Fruit fly (Drosophila melanogaster) whole organism, embryonic: ENCODE data around the gene htt.

Experiments used
- Atf-2 ChIP-seq: fragments of 200-800 bp; sonication (Bioruptor generic); optimal IDR thresholded peaks from 2 replicates; lab custom pipeline; 2016; ENCODE audit warnings: missing biosample characterization, missing genetic modification characterization
- CG10366 ChIP-seq: fragments of 200-800 bp; sonication (Bioruptor generic); IDR thresholded peaks from 2 replicates; pipeline ENCODE4 v1.3.6; 2022; ENCODE audit warnings: missing biosample characterization, missing genetic modification characterization
- CG10543 ChIP-seq: fragments of 200-800 bp; sonication (Bioruptor generic); optimal IDR thresholded peaks from 3 replicates; lab custom pipeline; 2017; ENCODE audit warnings: missing biosample characterization, mild to moderate bottlenecking, missing genetic modification characterization, moderate library complexity
- CG10565 ChIP-seq: fragments of 200-800 bp; sonication (Bioruptor generic); optimal IDR thresholded peaks from 3 replicates; lab custom pipeline; 2016; ENCODE audit warnings: missing biosample characterization, mild to moderate bottlenecking, missing genetic modification characterization
- CG10654 ChIP-seq: fragments of 200-800 bp; sonication (Bioruptor generic); optimal IDR thresholded peaks from 2 replicates; lab custom pipeline; 2016; ENCODE audit warnings: missing biosample characterization, missing genetic modification characterization
- CG11695 ChIP-seq: fragments of 200-800 bp; sonication (Bioruptor generic); IDR thresholded peaks from 3 replicates; pipeline ENCODE4 v1.3.6; 2022; ENCODE audit warnings: missing biosample characterization, missing genetic modification characterization
- CG12659 ChIP-seq: fragments of 200-800 bp; sonication (Bioruptor generic); optimal IDR thresholded peaks from 3 replicates; lab custom pipeline; 2017; ENCODE audit warnings: mild to moderate bottlenecking, missing biosample characterization, missing genetic modification reagents, missing genetic modification characterization
- CG13296 ChIP-seq: fragments of 200-800 bp; sonication (Bioruptor generic); optimal IDR thresholded peaks from 3 replicates; lab custom pipeline; 2018; ENCODE audit warnings: missing biosample characterization, mild to moderate bottlenecking, missing genetic modification characterization
- CG13624 ChIP-seq: fragments of 200-800 bp; sonication (Bioruptor generic); optimal IDR thresholded peaks from 2 replicates; lab custom pipeline; 2016; ENCODE audit warnings: missing biosample characterization, missing genetic modification characterization
- CG13775 ChIP-seq: fragments of 200-800 bp; sonication (Bioruptor generic); optimal IDR thresholded peaks from 3 replicates; lab custom pipeline; 2017; ENCODE audit warnings: missing biosample characterization, mild to moderate bottlenecking, missing genetic modification characterization
- CG14860 ChIP-seq: fragments of 200-800 bp; sonication (Bioruptor generic); IDR thresholded peaks from 3 replicates; pipeline ENCODE4 v1.3.6; 2022; ENCODE audit warnings: missing biosample characterization, missing genetic modification characterization; ENCODE audit not compliant: partially characterized antibody
- CG16863 ChIP-seq: fragments of 200-800 bp; sonication (Bioruptor generic); optimal IDR thresholded peaks from 3 replicates; lab custom pipeline; 2016; ENCODE audit warnings: missing biosample characterization, missing genetic modification characterization
- CG17328 ChIP-seq: fragments of 200-800 bp; sonication (Bioruptor generic); IDR thresholded peaks from 2 replicates; pipeline ENCODE4 v1.3.6; 2022; ENCODE audit warnings: missing biosample characterization, missing genetic modification characterization
- CG17912 ChIP-seq: fragments of 200-800 bp; sonication (Bioruptor generic); optimal IDR thresholded peaks from 2 replicates; lab custom pipeline; 2018; ENCODE audit warnings: missing biosample characterization, mild to moderate bottlenecking, missing genetic modification characterization
- CG1832 ChIP-seq: fragments of 200-800 bp; sonication (Bioruptor generic); optimal IDR thresholded peaks from 2 replicates; lab custom pipeline; 2017; ENCODE audit warnings: missing biosample characterization, mild to moderate bottlenecking, missing genetic modification characterization, inconsistent platforms
- CG31441 ChIP-seq: fragments of 200-800 bp; sonication (Bioruptor generic); IDR thresholded peaks from 2 replicates; pipeline ENCODE4 v1.3.6; 2022; ENCODE audit warnings: missing biosample characterization, missing genetic modification characterization
- CG4617 ChIP-seq: fragments of 200-800 bp; sonication (Bioruptor generic); optimal IDR thresholded peaks from 3 replicates; lab custom pipeline; 2016; ENCODE audit warnings: missing biosample characterization, missing genetic modification characterization, borderline replicate concordance
- CG4854 ChIP-seq: fragments of 200-800 bp; sonication (Bioruptor generic); optimal IDR thresholded peaks from 2 replicates; lab custom pipeline; 2016; ENCODE audit warnings: missing biosample characterization, missing genetic modification characterization, inconsistent platforms
- CG5245 ChIP-seq: fragments of 200-800 bp; sonication (Bioruptor generic); optimal IDR thresholded peaks from 3 replicates; lab custom pipeline; 2016; ENCODE audit warnings: missing biosample characterization, missing genetic modification characterization
- CG6175 ChIP-seq: fragments of 200-800 bp; sonication (Bioruptor generic); IDR thresholded peaks from 3 replicates; pipeline ENCODE4 v1.3.6; 2022; ENCODE audit warnings: missing biosample characterization, missing genetic modification characterization
- CG6654 ChIP-seq: fragments of 200-800 bp; sonication (Bioruptor generic); optimal IDR thresholded peaks from 2 replicates; lab custom pipeline; 2017; ENCODE audit warnings: missing biosample characterization, mild to moderate bottlenecking, missing genetic modification characterization
- CG7271 ChIP-seq: fragments of 200-800 bp; sonication (Bioruptor generic); optimal IDR thresholded peaks from 2 replicates; lab custom pipeline; 2018; ENCODE audit warnings: missing biosample characterization, mild to moderate bottlenecking, missing genetic modification characterization, moderate library complexity
- CG7745 ChIP-seq: fragments of 200-800 bp; sonication (Bioruptor generic); optimal IDR thresholded peaks from 2 replicates; lab custom pipeline; 2018; ENCODE audit warnings: missing biosample characterization, mild to moderate bottlenecking, missing genetic modification characterization, moderate library complexity
- CG8281 ChIP-seq: fragments of 200-800 bp; sonication (Bioruptor generic); optimal IDR thresholded peaks from 2 replicates; lab custom pipeline; 2018; ENCODE audit warnings: missing biosample characterization, mild to moderate bottlenecking, missing genetic modification characterization, moderate library complexity
- CG9727 ChIP-seq: fragments of 200-800 bp; sonication (Bioruptor generic); optimal IDR thresholded peaks from 3 replicates; lab custom pipeline; 2017; ENCODE audit warnings: missing biosample characterization, mild to moderate bottlenecking, missing genetic modification characterization
- Dfd ChIP-seq, 2 experiments: fragments of >200 bp; optimal IDR thresholded peaks; 2 replicates each; lab custom pipeline; 2017; ENCODE audit warnings: missing biosample characterization in 2 of 2, missing genetic modification characterization in 2 of 2
- Drgx ChIP-seq: fragments of 200-800 bp; sonication (Bioruptor generic); IDR thresholded peaks from 2 replicates; pipeline ENCODE4 v1.3.6; 2022; ENCODE audit warnings: missing biosample characterization, missing genetic modification characterization
- HHEX ChIP-seq: fragments of 200-800 bp; sonication (Bioruptor generic); optimal IDR thresholded peaks from 3 replicates; lab custom pipeline; 2017; ENCODE audit warnings: missing biosample characterization, mild to moderate bottlenecking, missing genetic modification characterization, missing genetic modification reagents
- HLH3B ChIP-seq: fragments of 200-800 bp; sonication (Bioruptor generic); IDR thresholded peaks from 2 replicates; pipeline ENCODE4 v1.3.6; 2022; ENCODE audit warnings: missing biosample characterization, missing genetic modification characterization
- Hsf ChIP-seq: fragments of 200-800 bp; sonication (Bioruptor generic); optimal IDR thresholded peaks from 3 replicates; lab custom pipeline; 2016; ENCODE audit warnings: missing biosample characterization, missing genetic modification characterization
- Mes4 ChIP-seq: fragments of 200-800 bp; sonication (Bioruptor generic); optimal IDR thresholded peaks from 2 replicates; lab custom pipeline; 2016; ENCODE audit warnings: missing biosample characterization, missing genetic modification characterization
- Nf-YC ChIP-seq: fragments of 200-800 bp; optimal IDR thresholded peaks from 3 replicates; lab custom pipeline; 2019; ENCODE audit warnings: missing biosample characterization, mild to moderate bottlenecking, missing genetic modification characterization, moderate library complexity
- Taf1 ChIP-seq: fragments of 200-800 bp; sonication (Bioruptor generic); IDR thresholded peaks from 2 replicates; pipeline ENCODE4 v1.3.6; 2022; ENCODE audit warnings: missing biosample characterization, missing genetic modification characterization
- Tbp ChIP-seq: fragments of >200 bp; optimal IDR thresholded peaks from 2 replicates; lab custom pipeline; 2018; ENCODE audit warnings: missing biosample characterization, missing genetic modification characterization
- al ChIP-seq: fragments of 200-800 bp; sonication (Bioruptor generic); IDR thresholded peaks from 2 replicates; pipeline ENCODE4 v1.3.6; 2022; ENCODE audit warnings: missing biosample characterization, missing genetic modification characterization
- crol ChIP-seq: fragments of 200-800 bp; sonication (Bioruptor generic); IDR thresholded peaks from 2 replicates; pipeline ENCODE4 v1.3.6; 2022; ENCODE audit warnings: missing biosample characterization, missing genetic modification characterization
- fd96Cb ChIP-seq: fragments of 200-800 bp; sonication (Bioruptor generic); optimal IDR thresholded peaks from 2 replicates; lab custom pipeline; 2018; ENCODE audit warnings: missing biosample characterization, mild to moderate bottlenecking, missing genetic modification characterization, moderate library complexity
- gro ChIP-seq: fragments of 200-800 bp; sonication (Bioruptor generic); optimal IDR thresholded peaks from 2 replicates; lab custom pipeline; 2016; ENCODE audit warnings: missing biosample characterization, missing genetic modification characterization
- gsb ChIP-seq: fragments of 200-800 bp; sonication (Bioruptor generic); IDR thresholded peaks from 2 replicates; pipeline ENCODE4 v1.3.6; 2022; ENCODE audit warnings: missing biosample characterization, missing genetic modification characterization
- lola ChIP-seq, 3 experiments: fragments of >200 bp in 2 of 3; fragments of 200-800 bp in 1 of 3; sonication (Bioruptor generic) in 1 of 3; optimal IDR thresholded peaks; 2 replicates each; lab custom pipeline; 2017 to 2019; ENCODE audit warnings: missing biosample characterization in 3 of 3, missing genetic modification characterization in 3 of 3, mild to moderate bottlenecking in 1 of 3, moderate library complexity in 1 of 3
- mam ChIP-seq: fragments of 200-800 bp; sonication (Bioruptor generic); optimal IDR thresholded peaks from 3 replicates; lab custom pipeline; 2016; ENCODE audit warnings: missing biosample characterization, missing genetic modification characterization
- nerfin-2 ChIP-seq: fragments of 200-800 bp; sonication (Bioruptor generic); IDR thresholded peaks from 2 replicates; pipeline ENCODE4 v1.3.6; 2022; ENCODE audit warnings: missing biosample characterization, missing genetic modification characterization; ENCODE audit not compliant: partially characterized antibody
- oc ChIP-seq: fragments of 200-800 bp; sonication (Bioruptor generic); optimal IDR thresholded peaks from 2 replicates; lab custom pipeline; 2018; ENCODE audit warnings: missing biosample characterization, mild to moderate bottlenecking, missing genetic modification characterization, moderate library complexity
- psq ChIP-seq: fragments of 200-800 bp; sonication (Bioruptor generic); optimal IDR thresholded peaks from 2 replicates; lab custom pipeline; 2017; ENCODE audit warnings: missing biosample characterization, missing genetic modification characterization
- repo ChIP-seq: fragments of 200-800 bp; sonication (Bioruptor generic); optimal IDR thresholded peaks from 2 replicates; lab custom pipeline; 2016; ENCODE audit warnings: missing biosample characterization, missing genetic modification characterization
- schlank ChIP-seq: fragments of 200-800 bp; sonication (Bioruptor generic); optimal IDR thresholded peaks from 2 replicates; lab custom pipeline; 2018; ENCODE audit warnings: missing biosample characterization, mild to moderate bottlenecking, missing genetic modification characterization
- shn ChIP-seq: fragments of 200-800 bp; sonication (Bioruptor generic); optimal IDR thresholded peaks from 3 replicates; lab custom pipeline; 2016; ENCODE audit warnings: missing biosample characterization, missing genetic modification characterization
- stwl ChIP-seq: fragments of 200-800 bp; sonication (Bioruptor generic); optimal IDR thresholded peaks from 3 replicates; lab custom pipeline; 2018; ENCODE audit warnings: missing biosample characterization, mild to moderate bottlenecking, missing genetic modification characterization, moderate library complexity
- sug ChIP-seq: fragments of 200-800 bp; optimal IDR thresholded peaks from 2 replicates; lab custom pipeline; 2019; ENCODE audit warnings: missing biosample characterization, mild to moderate bottlenecking, missing genetic modification characterization, moderate library complexity
- usp ChIP-seq: fragments of >200 bp; optimal IDR thresholded peaks from 2 replicates; lab custom pipeline; 2017; ENCODE audit warnings: missing biosample characterization, missing genetic modification characterization
- vvl ChIP-seq: fragments of 200-800 bp; sonication (Bioruptor generic); IDR thresholded peaks from 2 replicates; pipeline ENCODE4 v1.3.6; 2022; ENCODE audit warnings: missing biosample characterization, missing genetic modification characterization

The htt gene

DNA sequence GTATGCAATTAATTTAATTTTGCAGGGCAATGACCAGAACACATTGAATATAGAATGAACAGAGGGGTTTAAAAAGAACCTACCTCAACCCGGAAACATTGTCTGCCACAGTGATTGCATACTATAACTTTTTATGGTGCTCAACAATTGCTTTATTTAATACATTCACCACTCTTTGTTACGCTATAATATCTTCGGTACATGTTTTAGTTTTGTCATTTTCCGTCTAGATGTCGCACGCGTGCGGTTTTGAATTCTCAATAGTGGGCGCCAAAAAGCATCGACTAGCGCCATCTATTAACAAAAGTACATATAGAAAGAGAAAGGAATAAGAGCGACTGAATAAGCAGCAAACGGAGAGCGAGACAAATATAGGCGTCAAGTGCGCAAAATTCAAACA is 23.9 kb upstream of the htt start (continued):
- TF ChIP-seq lola (GFP tag; optimal IDR thresholded peaks at IDR 0.05; lab: Kevin White, UChicago) = no peak
- peak; percentile 55; the same call in 1 of the 2 replicates for TF ChIP-seq gsb
- TF ChIP-seq shn = peak; percentile 84
- peak; percentile 87 for TF ChIP-seq CG13624
- TF ChIP-seq CG17328 (GFP tag; lab: Robert Waterston, UW) = peak; percentile 87
- peak; percentile 78 for TF ChIP-seq CG6175 (GFP tag; lab: Robert Waterston, UW)
- peak; percentile 89 for TF ChIP-seq CG1832 (GFP tag; lab: Kevin White, UChicago)
- TF ChIP-seq mam (GFP tag; lab: Kevin White, UChicago) = peak; percentile 89
- TF ChIP-seq Dfd (GFP tag; optimal IDR thresholded peaks at IDR 0.05; lab: Kevin White, UChicago) = no peak
- TF ChIP-seq Atf-2 (GFP tag; lab: Kevin White, UChicago) = peak; percentile 89
- peak; percentile 65 for TF ChIP-seq CG31441
- no peak for TF ChIP-seq crol
- TF ChIP-seq CG13296 = peak; percentile 23
- no peak for TF ChIP-seq CG4854 (GFP tag; lab: Kevin White, UChicago)
- peak; percentile 37 for TF ChIP-seq CG10543
- TF ChIP-seq CG8281 (tag; lab: Kevin White, UChicago) = peak; percentile 48
- peak; percentile 82 for TF ChIP-seq CG10654
- TF ChIP-seq CG7745 = no peak
- TF ChIP-seq CG7271 (tag; lab: Kevin White, UChicago) = peak; percentile 74
- TF ChIP-seq HHEX (GFP tag; lab: Kevin White, UChicago) = peak; percentile 82
- no peak for TF ChIP-seq CG14860 (GFP tag; lab: Robert Waterston, UW)
- TF ChIP-seq Taf1 (GFP tag; lab: Robert Waterston, UW) = 0 out of 2 replicates have a peak, but pooled peaks have one; percentile 6
- TF ChIP-seq Tbp (GFP tag; lab: Kevin White, UChicago) = no peak
- TF ChIP-seq gro (GFP tag; lab: Kevin White, UChicago) = no peak
- peak; percentile 72 for TF ChIP-seq CG6654 (GFP tag; lab: Kevin White, UChicago)
- TF ChIP-seq CG13775 (GFP tag; lab: Kevin White, UChicago) = peak; percentile 51
- peak; percentile 86 for TF ChIP-seq CG10366 (GFP tag; lab: Robert Waterston, UW)
- peak; percentile 37; the same call in 1 of the 2 replicates for TF ChIP-seq al (GFP tag; lab: Robert Waterston, UW)
- TF ChIP-seq fd96Cb (tag; lab: Kevin White, UChicago) = peak; percentile 78
- TF ChIP-seq CG12659 (GFP tag; lab: Kevin White, UChicago) = peak; percentile 73
- peak; percentile 40 for TF ChIP-seq oc
- peak; percentile 90 for TF ChIP-seq Mes4
- TF ChIP-seq repo (GFP tag; lab: Kevin White, UChicago) = peak; percentile 82
- peak; percentile 95 for TF ChIP-seq CG5245 (GFP tag; lab: Kevin White, UChicago)
- TF ChIP-seq CG16863 (GFP tag; lab: Kevin White, UChicago) = peak; percentile 85
- TF ChIP-seq nerfin-2 (GFP tag; lab: Robert Waterston, UW) = no peak
- TF ChIP-seq HLH3B (GFP tag; lab: Robert Waterston, UW) = peak; percentile 84
- TF ChIP-seq stwl (tag; lab: Kevin White, UChicago) = peak; percentile 83
- TF ChIP-seq usp (GFP tag; lab: Kevin White, UChicago) = no peak
- TF ChIP-seq Drgx (GFP tag; lab: Robert Waterston, UW) = peak; percentile 57
- peak; percentile 94 for TF ChIP-seq vvl (GFP tag; lab: Robert Waterston, UW)
- peak; percentile 96 for TF ChIP-seq CG17912 (GFP tag; lab: Kevin White, UChicago)
- peak; percentile 79 for TF ChIP-seq sug (tag; lab: Kevin White, UChicago)
- peak; percentile 52 for TF ChIP-seq schlank (tag; lab: Kevin White, UChicago)
- TF ChIP-seq Hsf = peak; percentile 93
- no peak for TF ChIP-seq Nf-YC (tag; lab: Kevin White, UChicago)
- TF ChIP-seq CG4617 (GFP tag; lab: Kevin White, UChicago) = peak; percentile 69
- peak; percentile 47; the same call in 2 of the 3 replicates for TF ChIP-seq CG11695 (GFP tag; lab: Robert Waterston, UW)
- peak; percentile 60 for TF ChIP-seq CG9727 (GFP tag; lab: Kevin White, UChicago)
- TF ChIP-seq psq (GFP tag; lab: Kevin White, UChicago) = peak; percentile 30
- peak; percentile 12 for TF ChIP-seq CG10565
